Fruit fly (Drosophila melanogaster): Measurements from ENCODE around the gene CG3402.

CG3402 gene

DNA sequence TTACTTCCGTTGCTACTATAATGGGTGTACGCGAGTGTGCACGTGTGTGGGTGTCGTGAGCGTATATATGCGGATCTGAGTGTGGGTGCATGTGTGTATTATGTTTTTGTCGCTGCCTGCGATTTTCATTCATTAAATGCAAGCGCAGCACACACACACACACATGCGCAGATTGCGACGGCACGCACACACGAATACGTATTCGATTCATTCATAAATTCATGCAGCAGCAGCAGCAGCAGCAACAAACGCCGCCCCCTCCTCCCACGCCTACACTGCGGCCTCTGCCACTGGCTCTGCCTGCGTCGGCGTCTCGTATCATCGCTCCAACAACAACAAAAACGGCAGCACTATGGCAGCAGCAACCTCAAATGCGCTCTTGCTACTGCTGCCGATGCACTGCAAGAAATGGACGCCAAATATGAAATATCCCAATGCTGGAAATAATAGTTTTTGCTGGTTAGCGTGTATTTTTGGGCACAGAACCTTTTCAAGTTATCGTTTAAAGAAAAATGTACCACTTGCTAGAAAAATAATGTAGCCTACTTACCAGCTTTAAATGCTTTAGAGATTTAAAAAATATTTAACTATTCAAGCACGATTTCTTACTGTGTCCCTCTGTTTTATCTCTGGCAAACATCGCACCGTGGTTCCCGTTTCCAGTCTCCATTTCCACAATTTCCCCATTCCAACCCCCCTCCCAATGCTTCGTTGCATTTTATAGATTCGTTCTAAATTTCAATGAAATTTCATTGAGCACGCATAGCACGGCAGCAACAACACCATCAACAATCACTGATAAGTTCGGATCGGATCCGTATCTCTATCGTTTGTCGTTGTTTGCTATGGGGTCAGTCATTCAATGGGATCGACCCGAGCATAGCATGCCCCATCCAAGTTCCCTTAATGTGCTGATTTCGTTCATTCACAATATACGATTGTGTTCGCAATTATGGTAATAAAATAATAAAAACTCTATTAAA lies 19.1 kb downstream of the CG3402 start (continued):
- TF ChIP-seq Hmr (GFP tag; optimal IDR thresholded peaks at IDR 0.05) (peak; percentile 23), NFAT (GFP tag; IDR thresholded peaks at IDR 0.05) (0 out of 2 replicates have a peak, but pooled peaks have one; percentile 24), Bdp1 (GFP tag; optimal IDR thresholded peaks at IDR 0.05) (peak; percentile 52), jigr1 (GFP tag; IDR thresholded peaks at IDR 0.05) (peak; percentile 74), wor (GFP tag; IDR thresholded peaks at IDR 0.05) (peak; percentile 87), nau (GFP tag; optimal IDR thresholded peaks at IDR 0.05) (peak; percentile 71), CG4854 (GFP tag; optimal IDR thresholded peaks at IDR 0.05) (peak; percentile 44), CG18764 (GFP tag; optimal IDR thresholded peaks at IDR 0.05) (peak; percentile 68), sens-2 (GFP tag; IDR thresholded peaks at IDR 0.05) (peak; percentile 83), CG15073 (GFP tag; optimal IDR thresholded peaks at IDR 0.05) (peak; percentile 7), yki (optimal IDR thresholded peaks at IDR 0.05) (no peak), CG12071 (GFP tag; optimal IDR thresholded peaks at IDR 0.05) (peak; percentile 69), CG12236 (GFP tag; optimal IDR thresholded peaks at IDR 0.05) (peak; percentile 82), GATAe (GFP tag; conservative IDR thresholded peaks at IDR 0.05) (no peak), CG7786 (GFP tag; optimal IDR thresholded peaks at IDR 0.05) (peak; percentile 85), CG33557 (GFP tag; optimal IDR thresholded peaks at IDR 0.05) (peak; percentile 83), Sry-β (GFP tag; optimal IDR thresholded peaks at IDR 0.05) (peak; percentile 25), CrebB (tag; optimal IDR thresholded peaks at IDR 0.05) (no peak), Rx (GFP tag; IDR thresholded peaks at IDR 0.05) (peak; percentile 81), Ada2b (GFP tag; IDR thresholded peaks at IDR 0.05) (peak; percentile 65), Antp (GFP tag; optimal IDR thresholded peaks at IDR 0.05) (peak; percentile 87), gfzf (GFP tag; optimal IDR thresholded peaks at IDR 0.05) (no peak), dimm (GFP tag; IDR thresholded peaks at IDR 0.05) (peak; percentile 77), ewg (GFP tag; optimal IDR thresholded peaks at IDR 0.05) (peak; percentile 87), unc-4 (GFP tag; IDR thresholded peaks at IDR 0.05; ENCODE audit: partially characterized antibody) (no peak), Fer1 (GFP tag; optimal IDR thresholded peaks at IDR 0.05) (peak; percentile 2), CG2199 (GFP tag; IDR thresholded peaks at IDR 0.05) (peak; percentile 92; the same call in 1 of the 3 replicates), row (GFP tag; IDR thresholded peaks at IDR 0.05) (peak; percentile 89), CG12219 (GFP tag; optimal IDR thresholded peaks at IDR 0.05) (peak; percentile 76), hkb (optimal IDR thresholded peaks at IDR 0.05) (no peak), hkb (GFP tag; IDR thresholded peaks at IDR 0.05) (peak; percentile 83), CG7271 (tag; optimal IDR thresholded peaks at IDR 0.05) (no peak), Dp (GFP tag; optimal IDR thresholded peaks at IDR 0.05) (no peak), klu (GFP tag; IDR thresholded peaks at IDR 0.05) (0 out of 2 replicates have a peak, but pooled peaks have one; percentile 30), Neu2 (GFP tag; optimal IDR thresholded peaks at IDR 0.05; ENCODE audit: borderline replicate concordance) (no peak), Nf-YB (GFP tag; optimal IDR thresholded peaks at IDR 0.05) (peak; percentile 55), CG18262 (tag; optimal IDR thresholded peaks at IDR 0.05) (peak; percentile 91), NC2β (GFP tag; optimal IDR thresholded peaks at IDR 0.05) (peak; percentile 79), CG3407 (GFP tag; optimal IDR thresholded peaks at IDR 0.05) (peak; percentile 91), Meics (GFP tag; optimal IDR thresholded peaks at IDR 0.05) (peak; percentile 47), NfI (GFP tag; optimal IDR thresholded peaks at IDR 0.05) (peak; percentile 76), luna (GFP tag; optimal IDR thresholded peaks at IDR 0.05) (no peak), tx (GFP tag; optimal IDR thresholded peaks at IDR 0.05) (peak; percentile 54), hbn (GFP tag; IDR thresholded peaks at IDR 0.05; ENCODE audit: partially characterized antibody) (no peak), odd (GFP tag; optimal IDR thresholded peaks at IDR 0.05) (peak; percentile 73), ATbp (GFP tag; optimal IDR thresholded peaks at IDR 0.05) (peak; percentile 90), CG11398 (GFP tag; optimal IDR thresholded peaks at IDR 0.05) (peak; percentile 78), dan (GFP tag; IDR thresholded peaks at IDR 0.05) (peak; percentile 58; the same call in 1 of the 2 replicates), CG13123 (GFP tag; optimal IDR thresholded peaks at IDR 0.05) (peak; percentile 59)

Data from whole organism, embryonic.